Worm (Caenorhabditis elegans): Measurements from ENCODE around the gene dlat-1.
"Not testable (repeated sequence)": the region's sequence is repeated elsewhere in the genome, so short reads cannot be mapped to it uniquely, and the experiment has no call there.

ce11 chrV:14463087-14463486, 16.0 kb upstream of the dlat-1 start, which contains the start of gene F08H9.3:
- TF ChIP-seq sptf-1 (tag; optimal IDR thresholded peaks at IDR 0.05); vab-15 (tag; optimal IDR thresholded peaks at IDR 0.05); ces-1 (GFP tag; optimal IDR thresholded peaks at IDR 0.05); lin-13 (GFP tag; optimal IDR thresholded peaks at IDR 0.05); tbx-2 (tag; optimal IDR thresholded peaks at IDR 0.05); ztf-4 (tag; optimal IDR thresholded peaks at IDR 0.05); lsy-2 (tag; optimal IDR thresholded peaks at IDR 0.05); mdl-1 (tag; optimal IDR thresholded peaks at IDR 0.05); unc-86 (tag; optimal IDR thresholded peaks at IDR 0.05); egl-27 (tag; optimal IDR thresholded peaks at IDR 0.05): not testable (repeated sequence)
- peak; percentile 86 for TF ChIP-seq snpc-4 (tag; optimal IDR thresholded peaks at IDR 0.05)

Data from whole organism, L1 larva.